Fruit fly (Drosophila melanogaster) whole organism, pupa: ENCODE results near the gene CG33337.
A peak's percentile ranks its signal among the peaks of the same experiment; 100 is the strongest.

Experiments
- CG10348 ChIP-seq: fragments of 200-800 bp; sonication (Bioruptor generic); IDR thresholded peaks from 2 replicates; pipeline ENCODE4 v1.3.6; 2022; ENCODE audit warnings: missing biosample characterization, missing genetic modification characterization
- CG12605 ChIP-seq: fragments of 200-800 bp; sonication (Bioruptor generic); IDR thresholded peaks from 2 replicates; pipeline ENCODE4 v1.3.6; 2022; ENCODE audit warnings: missing biosample characterization, missing genetic modification characterization
- CG13204 ChIP-seq: fragments of 200-800 bp; sonication (Bioruptor generic); optimal IDR thresholded peaks from 2 replicates; lab custom pipeline; 2018; ENCODE audit warnings: missing biosample characterization, mild to moderate bottlenecking, missing genetic modification characterization, moderate library complexity
- CG14655 ChIP-seq: fragments of 200-800 bp; sonication (Bioruptor generic); optimal IDR thresholded peaks from 3 replicates; lab custom pipeline; 2017; ENCODE audit warnings: mild to moderate bottlenecking, missing biosample characterization, missing genetic modification reagents, missing genetic modification characterization
- CG15710 ChIP-seq: fragments of 200-800 bp; sonication (Bioruptor generic); optimal IDR thresholded peaks from 2 replicates; lab custom pipeline; 2018; ENCODE audit warnings: missing biosample characterization, mild to moderate bottlenecking, missing genetic modification characterization, moderate library complexity
- CG17806 ChIP-seq: fragments of 200-800 bp; sonication (Bioruptor generic); optimal IDR thresholded peaks from 2 replicates; lab custom pipeline; 2018; ENCODE audit warnings: missing biosample characterization, mild to moderate bottlenecking, missing genetic modification characterization, moderate library complexity
- CG32121 ChIP-seq: fragments of 200-800 bp; sonication (Bioruptor generic); IDR thresholded peaks from 2 replicates; pipeline ENCODE4 v1.3.6; 2022; ENCODE audit warnings: missing biosample characterization, missing genetic modification characterization
- CG34367 ChIP-seq: fragments of 200-800 bp; sonication (Bioruptor generic); optimal IDR thresholded peaks from 2 replicates; lab custom pipeline; 2018; ENCODE audit warnings: missing biosample characterization, mild to moderate bottlenecking, missing genetic modification characterization
- CG4496 ChIP-seq: fragments of 200-800 bp; sonication (Bioruptor generic); IDR thresholded peaks from 3 replicates; pipeline ENCODE4 v1.3.6; 2022; ENCODE audit warnings: missing biosample characterization, missing genetic modification characterization
- CG8159 ChIP-seq: fragments of 200-800 bp; sonication (Bioruptor generic); optimal IDR thresholded peaks from 3 replicates; lab custom pipeline; 2018; ENCODE audit warnings: missing biosample characterization, mild to moderate bottlenecking, missing genetic modification characterization, moderate library complexity
- CG8301 ChIP-seq: fragments of 200-800 bp; sonication (Bioruptor generic); optimal IDR thresholded peaks from 2 replicates; lab custom pipeline; 2018; ENCODE audit warnings: missing biosample characterization, mild to moderate bottlenecking, missing genetic modification characterization
- CG9948 ChIP-seq: fragments of 200-800 bp; sonication (Bioruptor generic); optimal IDR thresholded peaks from 2 replicates; lab custom pipeline; 2018; ENCODE audit warnings: missing biosample characterization, mild to moderate bottlenecking, missing genetic modification characterization, moderate library complexity
- D1 ChIP-seq: fragments of 200-800 bp; sonication (Bioruptor generic); optimal IDR thresholded peaks from 2 replicates; lab custom pipeline; 2018; ENCODE audit warnings: missing biosample characterization, mild to moderate bottlenecking, missing genetic modification characterization, moderate library complexity
- EcR ChIP-seq: fragments of 200-800 bp; sonication (Bioruptor generic); optimal IDR thresholded peaks from 3 replicates; lab custom pipeline; 2019; ENCODE audit warnings: missing biosample characterization, missing genetic modification characterization, mild to moderate bottlenecking, moderate library complexity, missing genetic modification reagents
- Ets98B ChIP-seq: fragments of 200-800 bp; sonication (Bioruptor generic); IDR thresholded peaks from 2 replicates; pipeline ENCODE4 v1.3.6; 2022; ENCODE audit warnings: missing biosample characterization, missing genetic modification characterization
- Pif1A ChIP-seq: fragments of 200-800 bp; sonication (Bioruptor generic); optimal IDR thresholded peaks from 3 replicates; lab custom pipeline; 2016; ENCODE audit warnings: missing biosample characterization, missing genetic modification characterization
- Pif1B ChIP-seq: fragments of 200-800 bp; sonication (Bioruptor generic); optimal IDR thresholded peaks from 3 replicates; lab custom pipeline; 2016; ENCODE audit warnings: missing biosample characterization, missing genetic modification characterization
- Snoo ChIP-seq: fragments of 200-800 bp; sonication (Bioruptor generic); optimal IDR thresholded peaks from 3 replicates; lab custom pipeline; 2017; ENCODE audit warnings: missing biosample characterization, mild to moderate bottlenecking, missing genetic modification characterization, inconsistent platforms
- fd96Ca ChIP-seq: fragments of 200-800 bp; sonication (Bioruptor generic); IDR thresholded peaks from 3 replicates; pipeline ENCODE4 v1.3.6; 2022; ENCODE audit warnings: missing biosample characterization, missing genetic modification characterization
- gl ChIP-seq: fragments of 200-800 bp; sonication (Bioruptor generic); optimal IDR thresholded peaks from 2 replicates; lab custom pipeline; 2018; ENCODE audit warnings: missing biosample characterization, mild to moderate bottlenecking, missing genetic modification characterization
- rn ChIP-seq: fragments of 200-800 bp; sonication (Bioruptor generic); IDR thresholded peaks from 2 replicates; pipeline ENCODE4 v1.3.6; 2022; ENCODE audit warnings: missing biosample characterization, missing genetic modification characterization

CG33337 gene

dm6 chr3R:23592669-23593068 lies at the start of gene CG33337:
CG33337 (minus strand) TSS chr3R:23592769.
- TF ChIP-seq CG12605 (GFP tag; lab: Robert Waterston, UW) = no peak
- TF ChIP-seq CG4496 (GFP tag; lab: Robert Waterston, UW) = no peak
- TF ChIP-seq CG9948 = no peak
- TF ChIP-seq CG14655 (GFP tag; lab: Kevin White, UChicago) = no peak
- TF ChIP-seq Snoo (tag; lab: Kevin White, UChicago) = no peak
- no peak for TF ChIP-seq CG8301 (tag; lab: Kevin White, UChicago)
- TF ChIP-seq CG15710 = no peak

DNA sequence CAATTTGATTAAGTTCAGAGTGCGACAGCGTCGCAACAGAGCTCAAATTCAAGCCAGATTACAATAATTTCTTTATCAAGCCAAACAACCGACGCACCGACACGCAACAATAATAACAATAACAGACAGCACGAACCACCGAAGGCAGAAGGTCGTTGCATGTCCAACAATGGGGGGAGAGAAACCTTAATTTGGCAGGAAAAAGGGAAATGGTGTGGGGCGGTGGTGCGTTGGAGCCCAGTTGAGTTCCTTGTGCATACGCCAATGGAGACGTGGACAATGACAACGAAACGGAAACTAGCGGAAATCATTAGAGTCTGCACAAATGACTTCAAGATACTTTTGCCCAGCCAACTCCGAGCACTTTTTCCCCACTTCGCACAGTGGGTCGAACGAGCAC lies 47.0 kb upstream of the CG33337 start:
- no peak for TF ChIP-seq CG4496 (GFP tag; lab: Robert Waterston, UW)
- TF ChIP-seq CG32121 (GFP tag; lab: Robert Waterston, UW) = no peak
- no peak for TF ChIP-seq CG8159 (tag; lab: Kevin White, UChicago)
- no peak for TF ChIP-seq D1 (tag; lab: Kevin White, UChicago)
- TF ChIP-seq CG9948 = no peak
- no peak for TF ChIP-seq CG8301 (tag; lab: Kevin White, UChicago)
- no peak for TF ChIP-seq CG15710
- no peak for TF ChIP-seq CG14655 (GFP tag; lab: Kevin White, UChicago)
- no peak for TF ChIP-seq CG13204 (GFP tag; lab: Kevin White, UChicago)
- TF ChIP-seq fd96Ca (GFP tag; lab: Robert Waterston, UW) = no peak
- no peak for TF ChIP-seq rn (GFP tag; lab: Robert Waterston, UW)
- TF ChIP-seq CG10348 = no peak

dm6 chr3R:23638351-23638750 lies 45.8 kb upstream of the CG33337 start:
- no peak for TF ChIP-seq EcR (GFP tag; lab: Kevin White, UChicago)
- no peak for TF ChIP-seq CG8159 (tag; lab: Kevin White, UChicago)
- TF ChIP-seq CG32121 (GFP tag; lab: Robert Waterston, UW) = peak; percentile 74
- TF ChIP-seq Ets98B (GFP tag; lab: Robert Waterston, UW) = peak; percentile 21; the same call in 1 of the 2 replicates
- peak; percentile 47 for TF ChIP-seq Pif1A (GFP tag; lab: Kevin White, UChicago)
- peak; percentile 47 for TF ChIP-seq CG14655 (GFP tag; lab: Kevin White, UChicago)
- TF ChIP-seq CG4496 (GFP tag; lab: Robert Waterston, UW) = 0 out of 3 replicates have a peak, but pooled peaks have one; percentile 17
- TF ChIP-seq CG8301 (tag; lab: Kevin White, UChicago) = peak; percentile 44

DNA sequence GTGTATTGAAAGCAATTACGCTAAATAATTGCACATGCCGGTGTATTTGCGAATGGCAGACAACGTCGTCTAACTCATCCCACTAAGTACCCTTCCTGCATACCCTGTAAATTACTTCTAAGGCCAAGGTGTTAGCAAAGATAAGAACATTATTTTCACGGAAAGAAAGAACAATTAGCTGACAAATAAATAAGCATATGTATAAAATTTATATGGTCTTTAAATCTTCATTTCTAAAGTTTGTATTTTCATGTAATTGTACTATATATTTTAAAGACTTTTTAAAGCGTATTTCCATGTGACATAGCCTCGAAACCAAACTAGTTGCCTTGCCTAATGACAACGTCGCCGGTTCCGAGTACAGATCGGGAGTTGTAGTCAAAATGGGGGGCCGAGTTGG lies 44.7 kb upstream of the CG33337 start:
- TF ChIP-seq EcR (GFP tag; lab: Kevin White, UChicago) = no peak
- TF ChIP-seq CG12605 (GFP tag; lab: Robert Waterston, UW) = no peak
- peak; percentile 4 for TF ChIP-seq CG8301 (tag; lab: Kevin White, UChicago)
- TF ChIP-seq Snoo (tag; lab: Kevin White, UChicago) = no peak
- TF ChIP-seq fd96Ca (GFP tag; lab: Robert Waterston, UW) = no peak
- 0 out of 2 replicates have a peak, but pooled peaks have one; percentile 12 for TF ChIP-seq CG32121 (GFP tag; lab: Robert Waterston, UW)
- TF ChIP-seq CG14655 (GFP tag; lab: Kevin White, UChicago) = peak; percentile 30
- TF ChIP-seq CG10348 = no peak
- no peak for TF ChIP-seq CG15710

- TF ChIP-seq CG4496 (GFP tag; lab: Robert Waterston, UW) (no peak), CG15710 (no peak), rn (GFP tag; lab: Robert Waterston, UW) (no peak), CG12605 (GFP tag; lab: Robert Waterston, UW) (no peak), Ets98B (GFP tag; lab: Robert Waterston, UW) (no peak)
These were observed 42.2 kb upstream of the CG33337 start for dm6 chr3R:23634789-23635188.

dm6 chr3R:23629572-23629971 lies 37.0 kb upstream of the CG33337 start:
- TF ChIP-seq Ets98B (GFP tag; lab: Robert Waterston, UW) = no peak
- no peak for TF ChIP-seq CG32121 (GFP tag; lab: Robert Waterston, UW)
- TF ChIP-seq D1 (tag; lab: Kevin White, UChicago) = no peak
- no peak for TF ChIP-seq CG10348
- TF ChIP-seq CG13204 (GFP tag; lab: Kevin White, UChicago) = no peak
- TF ChIP-seq EcR (GFP tag; lab: Kevin White, UChicago) = peak; percentile 62
- TF ChIP-seq CG8301 (tag; lab: Kevin White, UChicago) = no peak

DNA sequence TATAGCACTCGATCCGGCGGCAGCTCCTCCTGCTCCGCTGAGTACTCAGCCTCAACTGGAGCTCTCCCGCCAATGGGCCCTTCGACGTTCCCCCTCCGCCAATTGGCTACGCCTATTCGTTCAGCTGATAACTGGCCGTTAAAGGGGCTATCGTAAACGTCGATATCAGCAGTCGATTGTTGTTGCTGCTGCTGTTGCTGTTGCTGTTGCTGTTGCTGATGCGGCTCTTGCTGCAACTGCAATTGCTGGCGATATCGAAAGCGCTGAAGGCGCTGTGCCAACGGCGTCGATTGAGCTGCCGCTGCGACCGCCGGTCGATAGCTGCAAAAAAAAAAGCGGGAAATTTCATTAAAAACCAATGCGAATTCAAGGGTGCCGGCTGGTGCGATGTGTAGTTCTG lies 34.6 kb upstream of the CG33337 start:
- TF ChIP-seq CG8301 (tag; lab: Kevin White, UChicago) (no peak), EcR (GFP tag; lab: Kevin White, UChicago) (no peak), Snoo (tag; lab: Kevin White, UChicago) (no peak), CG12605 (GFP tag; lab: Robert Waterston, UW) (no peak), CG15710 (no peak), Pif1B (GFP tag; lab: Kevin White, UChicago) (no peak), CG4496 (GFP tag; lab: Robert Waterston, UW) (no peak), D1 (tag; lab: Kevin White, UChicago) (no peak), CG9948 (no peak), CG10348 (no peak)
- TF ChIP-seq, all 21 proteins: peak for 0

dm6 chr3R:23622961-23623360 lies 30.4 kb upstream of the CG33337 start:
- TF ChIP-seq CG13204 (GFP tag; lab: Kevin White, UChicago) = no peak
- no peak for TF ChIP-seq CG15710
- TF ChIP-seq CG12605 (GFP tag; lab: Robert Waterston, UW) = no peak
- TF ChIP-seq Pif1B (GFP tag; lab: Kevin White, UChicago) = no peak
- no peak for TF ChIP-seq CG17806 (tag; lab: Kevin White, UChicago)
- TF ChIP-seq rn (GFP tag; lab: Robert Waterston, UW) = no peak
- TF ChIP-seq CG4496 (GFP tag; lab: Robert Waterston, UW) = no peak
- TF ChIP-seq fd96Ca (GFP tag; lab: Robert Waterston, UW) = no peak
- no peak for TF ChIP-seq CG8159 (tag; lab: Kevin White, UChicago)
- no peak for TF ChIP-seq Snoo (tag; lab: Kevin White, UChicago)
- TF ChIP-seq CG10348 = no peak
- TF ChIP-seq gl = no peak
- TF ChIP-seq CG34367 = no peak
- no peak for TF ChIP-seq D1 (tag; lab: Kevin White, UChicago)
- TF ChIP-seq CG32121 (GFP tag; lab: Robert Waterston, UW) = no peak
